Worm (Caenorhabditis elegans): ENCODE results near the gene clec-75.

clec-75 gene

ce11 chrIV:4009923-4010322 is 49.4 kb downstream of the clec-75 start:
- TF ChIP-seq zfh-2 (GFP tag; conservative IDR thresholded peaks at IDR 0.05) (peak; percentile 75), F23B12.7 (tag; optimal IDR thresholded peaks at IDR 0.05; ENCODE audit: insufficient read depth) (no peak)
